Worm (Caenorhabditis elegans): Measurements from ENCODE around the gene jmjd-1.1.

jmjd-1.1 gene

ce11 chrII:11816475-11816874 is 10.1 kb downstream of the jmjd-1.1 start, which contains the start of gene pap-3:
TSS of gene pap-3 (minus strand) at chrII:11816575.
- no peak for TF ChIP-seq ztf-26 (tag; optimal IDR thresholded peaks at IDR 0.05)
- no peak for TF ChIP-seq pbrm-1 (GFP tag; IDR thresholded peaks at IDR 0.05)

ce11 chrII:11819824-11820223 is 13.5 kb downstream of the jmjd-1.1 start, which contains the start of gene Y6D1A.2:
TSS of gene Y6D1A.2 (minus strand) at chrII:11819924.
- TF ChIP-seq ceh-40 (GFP tag; IDR thresholded peaks at IDR 0.05) (no peak), lin-35 (GFP tag; optimal IDR thresholded peaks at IDR 0.05) (no peak), unc-62 (GFP tag; optimal IDR thresholded peaks at IDR 0.05) (no peak), fkh-3 (tag; optimal IDR thresholded peaks at IDR 0.05) (no peak), xnd-1 (tag; optimal IDR thresholded peaks at IDR 0.05) (no peak), aptf-3 (GFP tag; IDR thresholded peaks at IDR 0.05) (no peak), snpc-1.1 (tag; optimal IDR thresholded peaks at IDR 0.05; ENCODE audit: insufficient read depth) (no peak), cebp-2 (GFP tag; IDR thresholded peaks at IDR 0.05) (no peak), lin-40 (tag; optimal IDR thresholded peaks at IDR 0.05) (no peak)

ce11 chrII:11823566-11824308 is 17.4 kb downstream of the jmjd-1.1 start, which contains the start of gene Y6D1A.1:
TSS of gene Y6D1A.1 (minus strand) at chrII:11823616.
- TF ChIP-seq B0019.2 (GFP tag; conservative IDR thresholded peaks at IDR 0.05) (no peak; the same call in 1 of the 2 replicates), efl-1 (GFP tag; optimal IDR thresholded peaks at IDR 0.05) (peak; percentile 90), ztf-28 (GFP tag; IDR thresholded peaks at IDR 0.05) (no peak), lin-35 (GFP tag; optimal IDR thresholded peaks at IDR 0.05) (peak in 1 of 3 experiments; percentile 4), nhr-80 (tag; optimal IDR thresholded peaks at IDR 0.05) (no peak), ceh-58 (GFP tag; IDR thresholded peaks at IDR 0.05) (no peak), F39B2.1 (GFP tag; IDR thresholded peaks at IDR 0.05) (no peak), hmg-20 (GFP tag; IDR thresholded peaks at IDR 0.05) (no peak), aptf-2 (GFP tag; conservative IDR thresholded peaks at IDR 0.05) (no peak), nhr-179 (tag; optimal IDR thresholded peaks at IDR 0.05) (no peak), Y67H2A.10 (GFP tag; conservative IDR thresholded peaks at IDR 0.05) (no peak), ceh-100 (GFP tag; IDR thresholded peaks at IDR 0.05) (no peak), zim-3 (tag; optimal IDR thresholded peaks at IDR 0.05) (no peak), nfya-2 (GFP tag; IDR thresholded peaks at IDR 0.05) (no peak), lsy-27 (tag; optimal IDR thresholded peaks at IDR 0.05; ENCODE audit: borderline replicate concordance, insufficient read depth) (no peak), attf-5 (GFP tag; optimal IDR thresholded peaks at IDR 0.05) (no peak), him-1 (tag; optimal IDR thresholded peaks at IDR 0.05) (no peak), aptf-3 (GFP tag; IDR thresholded peaks at IDR 0.05) (no peak), madf-10 (tag; optimal IDR thresholded peaks at IDR 0.05) (no peak), F22D6.2 (tag; optimal IDR thresholded peaks at IDR 0.05) (no peak), athp-1 (tag; optimal IDR thresholded peaks at IDR 0.05) (no peak), sptf-2 (GFP tag; optimal IDR thresholded peaks at IDR 0.05) (no peak), ceh-79 (tag; optimal IDR thresholded peaks at IDR 0.05) (no peak), F37B4.10 (GFP tag; IDR thresholded peaks at IDR 0.05) (no peak), snpc-3.4 (tag; optimal IDR thresholded peaks at IDR 0.05) (no peak), ztf-18 (tag; optimal IDR thresholded peaks at IDR 0.05) (no peak), ekl-4 (GFP tag; IDR thresholded peaks at IDR 0.05) (0 out of 2 replicates have a peak, but pooled peaks have one; percentile 33), cebp-1 (GFP tag; IDR thresholded peaks at IDR 0.05) (no peak), cebp-1 (tag; optimal IDR thresholded peaks at IDR 0.05) (no peak), dpl-1 (GFP tag; optimal IDR thresholded peaks at IDR 0.05) (peak; percentile 43), C06A6.2 (GFP tag; conservative IDR thresholded peaks at IDR 0.05) (no peak), F23B12.7 (tag; optimal IDR thresholded peaks at IDR 0.05; ENCODE audit: insufficient read depth) (no peak), cebp-2 (GFP tag; IDR thresholded peaks at IDR 0.05) (no peak), lin-26 (GFP tag; IDR thresholded peaks at IDR 0.05) (no peak), ztf-6 (GFP tag; IDR thresholded peaks at IDR 0.05) (no peak), ztf-22 (GFP tag; optimal IDR thresholded peaks at IDR 0.05) (no peak)
